Worm (Caenorhabditis elegans): Measurements from ENCODE around the gene rpl-11.2.
A peak's percentile ranks its signal among the peaks of the same experiment; 100 is the strongest.

rpl-11.2 gene

ce11 chrX:2213400-2214362, 28.7 kb downstream of the rpl-11.2 start:
- TF ChIP-seq med-1 (GFP tag; optimal IDR thresholded peaks at IDR 0.05; ENCODE audit: insufficient read depth) (no peak), cog-1 (tag; optimal IDR thresholded peaks at IDR 0.05) (no peak), flt-1 (GFP tag; IDR thresholded peaks at IDR 0.05) (no peak), ztf-23 (GFP tag; IDR thresholded peaks at IDR 0.05) (0 out of 2 replicates have a peak, but pooled peaks have one; percentile 13), ztf-29 (GFP tag; IDR thresholded peaks at IDR 0.05) (no peak), T22C8.4 (GFP tag; IDR thresholded peaks at IDR 0.05) (no peak), ref-1 (GFP tag; conservative IDR thresholded peaks at IDR 0.05) (no peak), tab-1 (GFP tag; IDR thresholded peaks at IDR 0.05) (no peak)

- no peak for TF ChIP-seq T22C8.4 (GFP tag; IDR thresholded peaks at IDR 0.05)
- no peak for TF ChIP-seq flt-1 (GFP tag; IDR thresholded peaks at IDR 0.05)
- no peak for TF ChIP-seq ztf-23 (GFP tag; IDR thresholded peaks at IDR 0.05)
- no peak for TF ChIP-seq cog-1 (tag; optimal IDR thresholded peaks at IDR 0.05)
- TF ChIP-seq ref-1 (GFP tag; conservative IDR thresholded peaks at IDR 0.05), result no peak
- no peak for TF ChIP-seq med-1 (GFP tag; optimal IDR thresholded peaks at IDR 0.05; ENCODE audit: insufficient read depth)
- no peak for TF ChIP-seq klf-2 (GFP tag; conservative IDR thresholded peaks at IDR 0.05)
- no peak for TF ChIP-seq tab-1 (GFP tag; IDR thresholded peaks at IDR 0.05)
- TF ChIP-seq ztf-29 (GFP tag; IDR thresholded peaks at IDR 0.05), result no peak
These were observed 29.7 kb downstream of the rpl-11.2 start for ce11 chrX:2212712-2213111.

ce11 chrX:2212141-2212540, 30.3 kb downstream of the rpl-11.2 start:
- TF ChIP-seq ztf-29 (GFP tag; IDR thresholded peaks at IDR 0.05), result no peak
- TF ChIP-seq flt-1 (GFP tag; IDR thresholded peaks at IDR 0.05), result no peak
- no peak for TF ChIP-seq tab-1 (GFP tag; IDR thresholded peaks at IDR 0.05)
- no peak for TF ChIP-seq med-1 (GFP tag; optimal IDR thresholded peaks at IDR 0.05; ENCODE audit: insufficient read depth)
- no peak for TF ChIP-seq ztf-23 (GFP tag; IDR thresholded peaks at IDR 0.05)
- no peak for TF ChIP-seq klf-2 (GFP tag; conservative IDR thresholded peaks at IDR 0.05)

ce11 chrX:2210751-2211150, 31.7 kb downstream of the rpl-11.2 start, which contains the start of gene peb-1:
Gene peb-1 (plus strand): TSS chrX:2211051.
- TF ChIP-seq ref-1 (GFP tag; conservative IDR thresholded peaks at IDR 0.05) (no peak), cog-1 (tag; optimal IDR thresholded peaks at IDR 0.05) (no peak), ztf-29 (GFP tag; IDR thresholded peaks at IDR 0.05) (no peak), tab-1 (GFP tag; IDR thresholded peaks at IDR 0.05) (no peak), T22C8.4 (GFP tag; IDR thresholded peaks at IDR 0.05) (no peak)

ce11 chrX:2210164-2210563, 32.3 kb downstream of the rpl-11.2 start:
- TF ChIP-seq ref-1 (GFP tag; conservative IDR thresholded peaks at IDR 0.05) (no peak), cog-1 (tag; optimal IDR thresholded peaks at IDR 0.05) (no peak), ztf-23 (GFP tag; IDR thresholded peaks at IDR 0.05) (no peak), T22C8.4 (GFP tag; IDR thresholded peaks at IDR 0.05) (no peak), med-1 (GFP tag; optimal IDR thresholded peaks at IDR 0.05; ENCODE audit: insufficient read depth) (no peak), flt-1 (GFP tag; IDR thresholded peaks at IDR 0.05) (no peak)

- TF ChIP-seq cog-1 (tag; optimal IDR thresholded peaks at IDR 0.05) (no peak), klf-2 (GFP tag; conservative IDR thresholded peaks at IDR 0.05) (no peak), flt-1 (GFP tag; IDR thresholded peaks at IDR 0.05) (no peak), ztf-29 (GFP tag; IDR thresholded peaks at IDR 0.05) (no peak), T22C8.4 (GFP tag; IDR thresholded peaks at IDR 0.05) (no peak), tab-1 (GFP tag; IDR thresholded peaks at IDR 0.05) (no peak), ref-1 (GFP tag; conservative IDR thresholded peaks at IDR 0.05) (no peak), ztf-23 (GFP tag; IDR thresholded peaks at IDR 0.05) (no peak), med-1 (GFP tag; optimal IDR thresholded peaks at IDR 0.05; ENCODE audit: insufficient read depth) (no peak)
These were observed 34.0 kb downstream of the rpl-11.2 start for ce11 chrX:2208391-2208790.

- TF ChIP-seq flt-1 (GFP tag; IDR thresholded peaks at IDR 0.05) (no peak), T22C8.4 (GFP tag; IDR thresholded peaks at IDR 0.05) (no peak), tab-1 (GFP tag; IDR thresholded peaks at IDR 0.05) (no peak), med-1 (GFP tag; optimal IDR thresholded peaks at IDR 0.05; ENCODE audit: insufficient read depth) (no peak), klf-2 (GFP tag; conservative IDR thresholded peaks at IDR 0.05) (no peak), cog-1 (tag; optimal IDR thresholded peaks at IDR 0.05) (no peak), ztf-23 (GFP tag; IDR thresholded peaks at IDR 0.05) (no peak), ref-1 (GFP tag; conservative IDR thresholded peaks at IDR 0.05) (no peak), ztf-29 (GFP tag; IDR thresholded peaks at IDR 0.05) (no peak)
These were observed 37.5 kb downstream of the rpl-11.2 start, which contains the start of gene T24C12.4 for ce11 chrX:2204963-2205362. Gene T24C12.4 (minus strand): TSS chrX:2205063.

- TF ChIP-seq ztf-23 (GFP tag; IDR thresholded peaks at IDR 0.05) (no peak), tab-1 (GFP tag; IDR thresholded peaks at IDR 0.05) (no peak), ztf-29 (GFP tag; IDR thresholded peaks at IDR 0.05) (no peak), ref-1 (GFP tag; conservative IDR thresholded peaks at IDR 0.05) (no peak), flt-1 (GFP tag; IDR thresholded peaks at IDR 0.05) (no peak)
These were observed 38.7 kb downstream of the rpl-11.2 start, which contains the start of gene T24C12.3 for ce11 chrX:2203760-2204159. Gene T24C12.3 (minus strand): TSS chrX:2203893.

- no peak for TF ChIP-seq ztf-29 (GFP tag; IDR thresholded peaks at IDR 0.05)
- no peak for TF ChIP-seq tab-1 (GFP tag; IDR thresholded peaks at IDR 0.05)
- no peak for TF ChIP-seq T22C8.4 (GFP tag; IDR thresholded peaks at IDR 0.05)
- TF ChIP-seq klf-2 (GFP tag; conservative IDR thresholded peaks at IDR 0.05), result no peak
- no peak for TF ChIP-seq ref-1 (GFP tag; conservative IDR thresholded peaks at IDR 0.05)
- TF ChIP-seq flt-1 (GFP tag; IDR thresholded peaks at IDR 0.05), result no peak
- TF ChIP-seq med-1 (GFP tag; optimal IDR thresholded peaks at IDR 0.05; ENCODE audit: insufficient read depth), result no peak
- TF ChIP-seq cog-1 (tag; optimal IDR thresholded peaks at IDR 0.05), result no peak
- no peak for TF ChIP-seq ztf-23 (GFP tag; IDR thresholded peaks at IDR 0.05)
These were observed 43.3 kb downstream of the rpl-11.2 start, which contains the start of gene T24C12.1 for ce11 chrX:2199140-2199539. Gene T24C12.1 (plus strand): TSS chrX:2199440.
